Fruit fly (Drosophila melanogaster) whole organism, prepupa: ENCODE data around the gene btn.

Experiments used
- CG10631 ChIP-seq: fragments of 200-800 bp; sonication (Bioruptor generic); optimal IDR thresholded peaks from 2 replicates; lab custom pipeline; 2016; ENCODE audit warnings: missing biosample characterization, missing genetic modification characterization
- CG10669 ChIP-seq: fragments of 200-800 bp; sonication (Bioruptor generic); optimal IDR thresholded peaks from 3 replicates; lab custom pipeline; 2018; ENCODE audit warnings: missing biosample characterization, mild to moderate bottlenecking, missing genetic modification characterization, moderate library complexity
- CG11294 ChIP-seq: fragments of 200-800 bp; sonication (Bioruptor generic); IDR thresholded peaks from 2 replicates; pipeline ENCODE4 v1.3.6; 2022; ENCODE audit warnings: missing biosample characterization, missing genetic modification characterization
- CG11762 ChIP-seq: fragments of 200-800 bp; sonication (Bioruptor generic); optimal IDR thresholded peaks from 3 replicates; lab custom pipeline; 2016; ENCODE audit warnings: missing biosample characterization, missing genetic modification characterization; ENCODE audit not compliant: insufficient read depth
- CG11902 ChIP-seq: fragments of 200-800 bp; sonication (Bioruptor generic); optimal IDR thresholded peaks from 3 replicates; lab custom pipeline; 2016; ENCODE audit warnings: missing biosample characterization, missing genetic modification characterization
- CG1621 ChIP-seq: fragments of 200-800 bp; sonication (Bioruptor generic); optimal IDR thresholded peaks from 3 replicates; lab custom pipeline; 2018; ENCODE audit warnings: missing biosample characterization, mild to moderate bottlenecking, missing genetic modification characterization
- CG3032 ChIP-seq: fragments of 200-800 bp; optimal IDR thresholded peaks from 2 replicates; lab custom pipeline; 2019; ENCODE audit warnings: missing biosample characterization, mild to moderate bottlenecking, missing genetic modification characterization, moderate library complexity
- CG34406 ChIP-seq: fragments of 200-800 bp; sonication (Bioruptor generic); optimal IDR thresholded peaks from 3 replicates; lab custom pipeline; 2016; ENCODE audit warnings: missing biosample characterization, missing genetic modification characterization
- CG3919 ChIP-seq: fragments of 200-800 bp; sonication (Bioruptor generic); optimal IDR thresholded peaks from 3 replicates; lab custom pipeline; 2016; ENCODE audit warnings: missing biosample characterization, missing genetic modification characterization
- CG4318 ChIP-seq: fragments of 200-800 bp; sonication (Bioruptor generic); optimal IDR thresholded peaks from 3 replicates; lab custom pipeline; 2017; ENCODE audit warnings: missing biosample characterization, mild to moderate bottlenecking, missing genetic modification characterization
- CG6163 ChIP-seq: fragments of 200-800 bp; sonication (Bioruptor generic); IDR thresholded peaks from 3 replicates; pipeline ENCODE4 v1.3.6; 2022; ENCODE audit warnings: missing biosample characterization, missing genetic modification characterization
- CG6792 ChIP-seq: fragments of 200-800 bp; sonication (Bioruptor generic); optimal IDR thresholded peaks from 3 replicates; lab custom pipeline; 2016; ENCODE audit warnings: missing biosample characterization, missing genetic modification characterization
- CG6808 ChIP-seq: fragments of 200-800 bp; sonication (Bioruptor generic); optimal IDR thresholded peaks from 3 replicates; lab custom pipeline; 2017; ENCODE audit warnings: missing biosample characterization, missing genetic modification characterization, mild to moderate bottlenecking, moderate library complexity, missing genetic modification reagents
- CG6854 ChIP-seq: fragments of 200-800 bp; sonication (Bioruptor generic); optimal IDR thresholded peaks from 2 replicates; lab custom pipeline; 2017; ENCODE audit warnings: missing biosample characterization, mild to moderate bottlenecking, missing genetic modification characterization
- CG7368 ChIP-seq: fragments of 200-800 bp; sonication (Bioruptor generic); optimal IDR thresholded peaks from 3 replicates; lab custom pipeline; 2016; ENCODE audit warnings: missing biosample characterization, missing genetic modification characterization
- CG8119 ChIP-seq: fragments of 200-800 bp; sonication (Bioruptor generic); IDR thresholded peaks from 3 replicates; pipeline ENCODE4 v1.3.6; 2022; ENCODE audit warnings: missing biosample characterization, missing genetic modification characterization
- CG8319 ChIP-seq: fragments of 200-800 bp; sonication (Bioruptor generic); optimal IDR thresholded peaks from 3 replicates; lab custom pipeline; 2016; ENCODE audit warnings: missing biosample characterization, missing genetic modification characterization
- CG8632 ChIP-seq: fragments of 200-800 bp; sonication (Bioruptor generic); optimal IDR thresholded peaks from 3 replicates; lab custom pipeline; 2016; ENCODE audit warnings: missing biosample characterization, missing genetic modification characterization
- CG9139 ChIP-seq: fragments of 200-800 bp; sonication (Bioruptor generic); optimal IDR thresholded peaks from 3 replicates; lab custom pipeline; 2017; ENCODE audit warnings: missing biosample characterization, mild to moderate bottlenecking, missing genetic modification characterization
- Eip75B ChIP-seq: fragments of 200-800 bp; sonication (Bioruptor generic); optimal IDR thresholded peaks from 3 replicates; lab custom pipeline; 2016; ENCODE audit warnings: missing biosample characterization, missing genetic modification characterization
- Eip78C ChIP-seq: fragments of 200-800 bp; sonication (Bioruptor generic); peaks from one replicate; lab custom pipeline; 2016; ENCODE audit warnings: missing biosample characterization, missing genetic modification characterization
- Ets96B ChIP-seq: fragments of 200-800 bp; optimal IDR thresholded peaks from 2 replicates; lab custom pipeline; 2019; ENCODE audit warnings: missing biosample characterization, mild to moderate bottlenecking, missing genetic modification characterization, moderate library complexity
- Gug ChIP-seq: fragments of 200-800 bp; sonication (Bioruptor generic); IDR thresholded peaks from 2 replicates; pipeline ENCODE4 v1.3.6; 2022; ENCODE audit warnings: missing biosample characterization, missing genetic modification characterization
- Hr38 ChIP-seq: sonication (Bioruptor generic); optimal IDR thresholded peaks from 2 replicates; lab custom pipeline; 2016; ENCODE audit warnings: missing biosample characterization, missing genetic modification characterization
- Hr39 ChIP-seq: fragments of 200-800 bp; sonication (Bioruptor generic); optimal IDR thresholded peaks from 2 replicates; lab custom pipeline; 2016; ENCODE audit warnings: missing biosample characterization, missing genetic modification characterization
- Hr4 ChIP-seq: fragments of 200-800 bp; sonication (Bioruptor generic); optimal IDR thresholded peaks from 3 replicates; lab custom pipeline; 2016; ENCODE audit warnings: missing biosample characterization, missing genetic modification characterization
- Lpt ChIP-seq: fragments of 200-800 bp; sonication (Bioruptor generic); optimal IDR thresholded peaks from 3 replicates; lab custom pipeline; 2016; ENCODE audit warnings: missing biosample characterization, missing genetic modification characterization
- Met ChIP-seq: fragments of 200-800 bp; sonication (Bioruptor generic); optimal IDR thresholded peaks from 3 replicates; lab custom pipeline; 2016; ENCODE audit warnings: missing biosample characterization, missing genetic modification characterization
- OdsH ChIP-seq: fragments of 200-800 bp; sonication (Bioruptor generic); optimal IDR thresholded peaks from 3 replicates; lab custom pipeline; 2016; ENCODE audit warnings: missing biosample characterization, missing genetic modification characterization
- Sox14 ChIP-seq: fragments of 200-800 bp; sonication (Bioruptor generic); optimal IDR thresholded peaks from 3 replicates; lab custom pipeline; 2016; ENCODE audit warnings: missing biosample characterization, missing genetic modification characterization
- achi ChIP-seq: fragments of 200-800 bp; sonication (Bioruptor generic); optimal IDR thresholded peaks from 3 replicates; lab custom pipeline; 2016; ENCODE audit warnings: missing biosample characterization, missing genetic modification characterization
- acj6 ChIP-seq: fragments of 200-800 bp; sonication (Bioruptor generic); optimal IDR thresholded peaks from 3 replicates; lab custom pipeline; 2016; ENCODE audit warnings: missing biosample characterization, missing genetic modification characterization
- dac ChIP-seq: fragments of 200-800 bp; sonication (Bioruptor generic); optimal IDR thresholded peaks from 2 replicates; lab custom pipeline; 2017; ENCODE audit warnings: missing biosample characterization, mild to moderate bottlenecking, missing genetic modification characterization
- dsx ChIP-seq: fragments of 200-800 bp; optimal IDR thresholded peaks from 3 replicates; lab custom pipeline; 2019; ENCODE audit warnings: missing biosample characterization, mild to moderate bottlenecking, missing genetic modification characterization, moderate library complexity; ENCODE audit not compliant: poor library complexity, severe bottlenecking
- eg ChIP-seq: fragments of 200-800 bp; sonication (Bioruptor generic); IDR thresholded peaks from 3 replicates; pipeline ENCODE4 v1.3.6; 2022; ENCODE audit warnings: missing biosample characterization, missing genetic modification characterization
- esn ChIP-seq: fragments of 200-800 bp; sonication (Bioruptor generic); optimal IDR thresholded peaks from 2 replicates; lab custom pipeline; 2016; ENCODE audit warnings: missing biosample characterization, mild to moderate bottlenecking, missing genetic modification characterization, moderate library complexity
- fd59A ChIP-seq: fragments of 200-800 bp; sonication (Bioruptor generic); optimal IDR thresholded peaks from 2 replicates; lab custom pipeline; 2017; ENCODE audit warnings: missing biosample characterization, mild to moderate bottlenecking, missing genetic modification characterization, missing genetic modification reagents
- fd85E ChIP-seq: fragments of 200-800 bp; sonication (Bioruptor generic); optimal IDR thresholded peaks from 3 replicates; lab custom pipeline; 2016; ENCODE audit warnings: missing biosample characterization, missing genetic modification characterization
- fkh ChIP-seq: fragments of 200-800 bp; sonication (Bioruptor generic); optimal IDR thresholded peaks from 3 replicates; lab custom pipeline; 2017; ENCODE audit warnings: missing biosample characterization, mild to moderate bottlenecking, missing genetic modification characterization, moderate library complexity
- lz ChIP-seq: fragments of 200-800 bp; sonication (Bioruptor generic); optimal IDR thresholded peaks from 3 replicates; lab custom pipeline; 2016; ENCODE audit warnings: missing biosample characterization, missing genetic modification characterization
- net ChIP-seq: fragments of 200-800 bp; sonication (Bioruptor generic); optimal IDR thresholded peaks from 3 replicates; lab custom pipeline; 2016; ENCODE audit warnings: missing biosample characterization, missing genetic modification characterization
- pdm3 ChIP-seq: fragments of 200-800 bp; sonication (Bioruptor generic); optimal IDR thresholded peaks from 3 replicates; lab custom pipeline; 2016; ENCODE audit warnings: missing biosample characterization, missing genetic modification characterization
- salr ChIP-seq, 2 experiments: fragments of 200-800 bp; sonication (Bioruptor generic); optimal IDR thresholded peaks; 3 replicates each; lab custom pipeline; 2016 to 2018; ENCODE audit warnings: missing biosample characterization in 2 of 2, missing genetic modification characterization in 2 of 2, mild to moderate bottlenecking in 1 of 2
- spab ChIP-seq: fragments of 200-800 bp; sonication (Bioruptor generic); optimal IDR thresholded peaks from 2 replicates; lab custom pipeline; 2017; ENCODE audit warnings: missing biosample characterization, mild to moderate bottlenecking, missing genetic modification characterization, missing genetic modification reagents
- ss ChIP-seq, 2 experiments: fragments of 200-800 bp; sonication (Bioruptor generic); optimal IDR thresholded peaks; 2 replicates in 1 of 2; 3 replicates in 1 of 2; lab custom pipeline; 2017 to 2018; ENCODE audit warnings: mild to moderate bottlenecking in 2 of 2, missing biosample characterization in 2 of 2, missing genetic modification characterization in 2 of 2, moderate library complexity in 1 of 2
- svp ChIP-seq: fragments of 200-800 bp; sonication (Bioruptor generic); peaks from one replicate; lab custom pipeline; 2016; ENCODE audit warnings: missing biosample characterization, missing genetic modification characterization
- topi ChIP-seq: fragments of 200-800 bp; sonication (Bioruptor generic); optimal IDR thresholded peaks from 3 replicates; lab custom pipeline; 2016; ENCODE audit warnings: missing biosample characterization, missing genetic modification characterization
- vri ChIP-seq: fragments of 200-800 bp; sonication (Bioruptor generic); optimal IDR thresholded peaks from 3 replicates; lab custom pipeline; 2016; ENCODE audit warnings: missing biosample characterization, mild to moderate bottlenecking, missing genetic modification characterization

btn gene

DNA sequence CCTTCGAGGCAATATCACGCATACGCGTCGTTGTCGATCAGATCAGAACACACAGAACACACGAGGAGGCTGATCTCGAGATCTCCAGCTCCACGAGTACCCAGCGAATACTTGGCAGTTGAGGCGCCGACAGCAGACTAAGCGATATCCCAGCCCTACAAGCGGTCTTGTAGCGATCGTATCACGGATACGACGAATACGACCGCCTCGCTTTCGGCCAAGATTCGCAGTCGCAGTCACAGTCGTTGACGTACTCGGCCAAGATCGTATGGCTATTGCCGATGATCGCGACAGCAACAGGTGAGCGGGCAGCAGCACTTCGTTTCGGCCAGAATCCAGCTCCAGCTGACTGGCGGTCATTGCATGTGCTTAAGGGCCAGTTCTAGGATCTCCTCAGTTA, 46.7 kb downstream of the btn start, which contains the start of gene CG5326:
Gene CG5326, minus strand, starts transcription at position 158 of the 400 bp plus-strand sequence.
- TF ChIP-seq dac (no peak), Met (GFP tag; lab: Kevin White, UChicago) (no peak), eg (GFP tag; lab: Robert Waterston, UW) (0 out of 3 replicates have a peak, but pooled peaks have one; percentile 15), CG3032 (tag; lab: Kevin White, UChicago) (no peak), ss (GFP tag; optimal IDR thresholded peaks at IDR 0.05; lab: Kevin White, UChicago) (peak; percentile 35 to 69), dsx (GFP tag; lab: Kevin White, UChicago) (peak; percentile 56), CG11294 (GFP tag; lab: Robert Waterston, UW) (no peak), net (GFP tag; lab: Kevin White, UChicago) (no peak), Eip78C (GFP tag; lab: Kevin White, UChicago) (peak; percentile 24), CG9139 (peak; percentile 46), CG3919 (GFP tag; lab: Kevin White, UChicago) (peak; percentile 39), CG6808 (GFP tag; lab: Kevin White, UChicago) (peak; percentile 40), OdsH (GFP tag; lab: Kevin White, UChicago) (no peak), CG1621 (tag; lab: Kevin White, UChicago) (peak; percentile 58), CG6854 (peak; percentile 12)

DNA sequence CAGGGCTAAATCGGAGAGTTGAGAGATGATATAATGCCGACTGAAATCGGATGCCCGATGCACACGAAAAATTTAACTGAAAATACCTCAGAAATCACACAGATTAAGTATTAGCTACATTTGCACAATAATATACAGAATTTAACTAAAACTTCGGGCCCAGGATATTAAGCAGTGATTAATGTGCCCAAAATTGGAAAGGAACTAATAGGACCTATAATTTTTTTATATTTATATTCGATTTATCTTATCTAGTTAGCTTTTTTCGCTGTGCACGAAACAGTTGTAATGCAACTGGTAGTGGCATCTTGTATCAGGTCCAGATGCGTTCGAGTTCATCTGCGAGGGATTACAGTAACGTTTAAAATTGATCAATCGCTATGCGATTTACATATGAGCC, 47.5 kb downstream of the btn start:
- TF ChIP-seq vri (GFP tag; lab: Kevin White, UChicago) = no peak
- no peak for TF ChIP-seq eg (GFP tag; lab: Robert Waterston, UW)
- TF ChIP-seq Hr4 (GFP tag; lab: Kevin White, UChicago) = no peak
- no peak for TF ChIP-seq Lpt
- peak; percentile 41 for TF ChIP-seq topi (GFP tag; lab: Kevin White, UChicago)
- TF ChIP-seq svp = peak; percentile 46
- no peak for TF ChIP-seq CG6854
- TF ChIP-seq CG7368 (GFP tag; lab: Kevin White, UChicago) = no peak
- TF ChIP-seq acj6 (GFP tag; lab: Kevin White, UChicago) = peak; percentile 32
- TF ChIP-seq achi (GFP tag; lab: Kevin White, UChicago) = peak; percentile 25
- no peak for TF ChIP-seq Hr38
- peak; percentile 28 for TF ChIP-seq lz (GFP tag; lab: Kevin White, UChicago)
- no peak for TF ChIP-seq CG8119
- peak; percentile 49 for TF ChIP-seq CG8632
- no peak for TF ChIP-seq fd59A (GFP tag; lab: Kevin White, UChicago)
- peak; percentile 43 for TF ChIP-seq Eip75B (GFP tag; lab: Kevin White, UChicago)
- no peak for TF ChIP-seq salr (GFP tag; optimal IDR thresholded peaks at IDR 0.05; lab: Kevin White, UChicago)
- no peak for TF ChIP-seq CG6163 (GFP tag; lab: Robert Waterston, UW)
- TF ChIP-seq dsx (GFP tag; lab: Kevin White, UChicago) = no peak
- TF ChIP-seq spab (GFP tag; lab: Kevin White, UChicago) = no peak
- TF ChIP-seq OdsH (GFP tag; lab: Kevin White, UChicago) = peak; percentile 52
- no peak for TF ChIP-seq fkh (GFP tag; lab: Kevin White, UChicago)
- TF ChIP-seq Met (GFP tag; lab: Kevin White, UChicago) = peak; percentile 21
- TF ChIP-seq CG6808 (GFP tag; lab: Kevin White, UChicago) = peak; percentile 16
- no peak for TF ChIP-seq Gug (GFP tag; lab: Robert Waterston, UW)
- peak; percentile 25 for TF ChIP-seq CG11902 (GFP tag; lab: Kevin White, UChicago)
- peak; percentile 40 for TF ChIP-seq CG3032 (tag; lab: Kevin White, UChicago)
- peak; percentile 27 for TF ChIP-seq CG11762 (GFP tag; lab: Kevin White, UChicago)
- TF ChIP-seq CG3919 (GFP tag; lab: Kevin White, UChicago) = peak; percentile 18
- TF ChIP-seq CG8319 (GFP tag; lab: Kevin White, UChicago) = peak; percentile 36
- TF ChIP-seq CG6792 (GFP tag; lab: Kevin White, UChicago) = peak; percentile 38
- peak; percentile 47 for TF ChIP-seq Ets96B (tag; lab: Kevin White, UChicago)
- TF ChIP-seq pdm3 (GFP tag; lab: Kevin White, UChicago) = peak; percentile 35
- no peak for TF ChIP-seq Hr39 (GFP tag; lab: Kevin White, UChicago)
- peak; percentile 82 for TF ChIP-seq Eip78C (GFP tag; lab: Kevin White, UChicago)
- TF ChIP-seq CG10631 (GFP tag; lab: Kevin White, UChicago) = no peak
- TF ChIP-seq fd85E (GFP tag; lab: Kevin White, UChicago) = no peak
- peak; percentile 28 for TF ChIP-seq CG10669
- peak; percentile 58 for TF ChIP-seq CG34406 (GFP tag; lab: Kevin White, UChicago)
- no peak for TF ChIP-seq CG4318 (GFP tag; lab: Kevin White, UChicago)
- TF ChIP-seq Sox14 (GFP tag; lab: Kevin White, UChicago) = peak; percentile 6
- TF ChIP-seq esn (GFP tag; lab: Kevin White, UChicago) = peak; percentile 43
